Fruit fly (Drosophila melanogaster) whole organism, embryonic: ENCODE measurements around the gene GlyRS.

Experiments
- Adf1 ChIP-seq: fragments of 200-800 bp; sonication (Bioruptor generic); IDR thresholded peaks from 2 replicates; pipeline ENCODE4 v1.3.6; 2022; ENCODE audit warnings: missing biosample characterization, missing genetic modification characterization
- BEAF-32 ChIP-seq: fragments of 200-800 bp; sonication (Bioruptor generic); optimal IDR thresholded peaks from 3 replicates; lab custom pipeline; 2017; ENCODE audit warnings: missing biosample characterization, missing genetic modification characterization, mild to moderate bottlenecking, moderate library complexity, missing genetic modification reagents
- CG10209 ChIP-seq: fragments of 200-800 bp; sonication (Bioruptor generic); optimal IDR thresholded peaks from 3 replicates; lab custom pipeline; 2017; ENCODE audit warnings: missing biosample characterization, mild to moderate bottlenecking, missing genetic modification characterization, missing genetic modification reagents
- CG10321 ChIP-seq: fragments of 200-800 bp; sonication (Bioruptor generic); IDR thresholded peaks from 2 replicates; pipeline ENCODE4 v1.3.6; 2022; ENCODE audit warnings: missing biosample characterization, missing genetic modification characterization
- CG12236 ChIP-seq: fragments of 200-800 bp; sonication (Bioruptor generic); optimal IDR thresholded peaks from 2 replicates; lab custom pipeline; 2016; ENCODE audit warnings: missing biosample characterization, missing genetic modification characterization
- CG14710 ChIP-seq: fragments of 200-800 bp; sonication (Bioruptor generic); optimal IDR thresholded peaks from 3 replicates; lab custom pipeline; 2019; ENCODE audit warnings: missing biosample characterization, mild to moderate bottlenecking, missing genetic modification characterization, moderate library complexity
- CG14860 ChIP-seq: fragments of 200-800 bp; sonication (Bioruptor generic); IDR thresholded peaks from 3 replicates; pipeline ENCODE4 v1.3.6; 2022; ENCODE audit warnings: missing biosample characterization, missing genetic modification characterization; ENCODE audit not compliant: partially characterized antibody
- CG15011 ChIP-seq: fragments of 200-800 bp; sonication (Bioruptor generic); optimal IDR thresholded peaks from 3 replicates; lab custom pipeline; 2018; ENCODE audit warnings: missing biosample characterization, mild to moderate bottlenecking, missing genetic modification characterization
- CG18619 ChIP-seq: fragments of 200-800 bp; sonication (Bioruptor generic); optimal IDR thresholded peaks from 3 replicates; lab custom pipeline; 2017; ENCODE audit warnings: missing biosample characterization, mild to moderate bottlenecking, missing genetic modification characterization
- CG2678 ChIP-seq: fragments of 200-800 bp; sonication (Bioruptor generic); optimal IDR thresholded peaks from 3 replicates; lab custom pipeline; 2019; ENCODE audit warnings: missing biosample characterization, mild to moderate bottlenecking, missing genetic modification characterization, moderate library complexity
- CG33213 ChIP-seq: fragments of 200-800 bp; sonication (Bioruptor generic); optimal IDR thresholded peaks from 3 replicates; lab custom pipeline; 2016; ENCODE audit warnings: missing biosample characterization, missing genetic modification characterization
- CG3847 ChIP-seq: fragments of 200-800 bp; sonication (Bioruptor generic); IDR thresholded peaks from 2 replicates; pipeline ENCODE4 v1.3.6; 2022; ENCODE audit warnings: missing biosample characterization, missing genetic modification characterization
- CG43689 ChIP-seq: fragments of 200-800 bp; sonication (Bioruptor generic); IDR thresholded peaks from 2 replicates; pipeline ENCODE4 v1.3.6; 2022; ENCODE audit warnings: missing biosample characterization, missing genetic modification characterization
- CG4404 ChIP-seq: fragments of 200-800 bp; sonication (Bioruptor generic); IDR thresholded peaks from 2 replicates; pipeline ENCODE4 v1.3.6; 2022; ENCODE audit warnings: missing biosample characterization, missing genetic modification characterization
- CG5953 ChIP-seq: fragments of 200-800 bp; sonication (Bioruptor generic); IDR thresholded peaks from 2 replicates; pipeline ENCODE4 v1.3.6; 2022; ENCODE audit warnings: missing biosample characterization, missing genetic modification characterization
- CG6689 ChIP-seq: fragments of 200-800 bp; sonication (Bioruptor generic); IDR thresholded peaks from 2 replicates; pipeline ENCODE4 v1.3.6; 2022; ENCODE audit warnings: missing biosample characterization, missing genetic modification characterization
- CG6813 ChIP-seq: fragments of 200-800 bp; sonication (Bioruptor generic); optimal IDR thresholded peaks from 2 replicates; lab custom pipeline; 2017; ENCODE audit warnings: missing biosample characterization, missing genetic modification characterization, mild to moderate bottlenecking, moderate library complexity, missing genetic modification reagents
- CG6854 ChIP-seq: fragments of 200-800 bp; sonication (Bioruptor generic); optimal IDR thresholded peaks from 3 replicates; lab custom pipeline; 2017; ENCODE audit warnings: missing biosample characterization, mild to moderate bottlenecking, missing genetic modification characterization
- CG7556 ChIP-seq: fragments of 200-800 bp; sonication (Bioruptor generic); optimal IDR thresholded peaks from 2 replicates; lab custom pipeline; 2017; ENCODE audit warnings: missing biosample characterization, mild to moderate bottlenecking, missing genetic modification characterization
- CG8765 ChIP-seq: fragments of 200-800 bp; sonication (Bioruptor generic); IDR thresholded peaks from 2 replicates; pipeline ENCODE4 v1.3.6; 2022; ENCODE audit warnings: missing biosample characterization, missing genetic modification characterization
- CG9215 ChIP-seq: fragments of 200-800 bp; sonication (Bioruptor generic); IDR thresholded peaks from 2 replicates; pipeline ENCODE4 v1.3.6; 2022; ENCODE audit warnings: missing biosample characterization, missing genetic modification characterization
- CG9727 ChIP-seq: fragments of 200-800 bp; sonication (Bioruptor generic); optimal IDR thresholded peaks from 3 replicates; lab custom pipeline; 2017; ENCODE audit warnings: missing biosample characterization, mild to moderate bottlenecking, missing genetic modification characterization
- CG9817 ChIP-seq: fragments of 200-800 bp; sonication (Bioruptor generic); optimal IDR thresholded peaks from 2 replicates; lab custom pipeline; 2018; ENCODE audit warnings: missing biosample characterization, mild to moderate bottlenecking, missing genetic modification characterization, moderate library complexity
- D19A ChIP-seq: fragments of 200-800 bp; optimal IDR thresholded peaks from 3 replicates; lab custom pipeline; 2019; ENCODE audit warnings: missing biosample characterization, mild to moderate bottlenecking, missing genetic modification characterization, moderate library complexity
- E2f1 ChIP-seq: fragments of 200-800 bp; sonication (Bioruptor generic); IDR thresholded peaks from 2 replicates; pipeline ENCODE4 v1.3.6; 2022; ENCODE audit warnings: missing biosample characterization, missing genetic modification characterization
- Fer3 ChIP-seq: fragments of 200-800 bp; sonication (Bioruptor generic); optimal IDR thresholded peaks from 2 replicates; lab custom pipeline; 2018; ENCODE audit warnings: missing biosample characterization, mild to moderate bottlenecking, missing genetic modification characterization, moderate library complexity
- Lhr ChIP-seq: fragments of 200-800 bp; sonication (Bioruptor generic); optimal IDR thresholded peaks from 3 replicates; lab custom pipeline; 2017; ENCODE audit warnings: mild to moderate bottlenecking, missing biosample characterization, missing genetic modification reagents, missing genetic modification characterization
- Mad ChIP-seq: fragments of 200-800 bp; sonication (Bioruptor generic); optimal IDR thresholded peaks from 2 replicates; lab custom pipeline; 2016; ENCODE audit warnings: missing biosample characterization, missing genetic modification characterization
- NC2α ChIP-seq: fragments of 200-800 bp; sonication (Bioruptor generic); optimal IDR thresholded peaks from 2 replicates; lab custom pipeline; 2016; ENCODE audit warnings: missing biosample characterization, missing genetic modification characterization
- Rfx ChIP-seq: fragments of 200-800 bp; sonication (Bioruptor generic); IDR thresholded peaks from 2 replicates; pipeline ENCODE4 v1.3.6; 2022; ENCODE audit warnings: missing biosample characterization, missing genetic modification characterization
- ci ChIP-seq: fragments of 200-800 bp; sonication (Bioruptor generic); IDR thresholded peaks from 3 replicates; pipeline ENCODE4 v1.3.6; 2022; ENCODE audit warnings: missing biosample characterization, missing genetic modification characterization
- ftz-f1 ChIP-seq: fragments of 200-800 bp; sonication (Bioruptor generic); optimal IDR thresholded peaks from 2 replicates; lab custom pipeline; 2016; ENCODE audit warnings: missing biosample characterization, missing genetic modification characterization
- fu2 ChIP-seq: fragments of 200-800 bp; sonication (Bioruptor generic); optimal IDR thresholded peaks from 2 replicates; lab custom pipeline; 2016; ENCODE audit warnings: missing biosample characterization, missing genetic modification characterization
- odd ChIP-seq: fragments of 200-800 bp; sonication (Bioruptor generic); optimal IDR thresholded peaks from 2 replicates; lab custom pipeline; 2017; ENCODE audit warnings: missing biosample characterization, mild to moderate bottlenecking, missing genetic modification characterization
- pb ChIP-seq: fragments of 200-800 bp; sonication (Bioruptor generic); optimal IDR thresholded peaks from 3 replicates; lab custom pipeline; 2016; ENCODE audit warnings: missing biosample characterization, missing genetic modification characterization
- pho ChIP-seq: fragments of 200-800 bp; sonication (Bioruptor generic); optimal IDR thresholded peaks from 2 replicates; lab custom pipeline; 2016; ENCODE audit warnings: missing biosample characterization, missing genetic modification characterization
- pum ChIP-seq: fragments of 200-800 bp; sonication (Bioruptor generic); optimal IDR thresholded peaks from 2 replicates; lab custom pipeline; 2016; ENCODE audit warnings: missing biosample characterization, missing genetic modification characterization
- sc ChIP-seq, 3 experiments: fragments of >200 bp in 2 of 3; fragments of 200-800 bp in 1 of 3; sonication (Bioruptor generic) in 1 of 3; optimal IDR thresholded peaks; 2 replicates in 2 of 3; 3 replicates in 1 of 3; lab custom pipeline; 2017; ENCODE audit warnings: mild to moderate bottlenecking in 1 of 3, missing biosample characterization in 1 of 3, missing genetic modification characterization in 1 of 3, missing genetic modification reagents in 1 of 3
- tio ChIP-seq: fragments of 200-800 bp; sonication (Bioruptor generic); optimal IDR thresholded peaks from 2 replicates; lab custom pipeline; 2017; ENCODE audit warnings: missing biosample characterization, missing genetic modification characterization, inconsistent platforms
- toy ChIP-seq: fragments of 200-800 bp; sonication (Bioruptor generic); IDR thresholded peaks from 2 replicates; pipeline ENCODE4 v1.3.6; 2022; ENCODE audit warnings: missing biosample characterization, missing genetic modification characterization
- tx ChIP-seq: fragments of 200-800 bp; sonication (Bioruptor generic); optimal IDR thresholded peaks from 2 replicates; lab custom pipeline; 2016; ENCODE audit warnings: missing biosample characterization, missing genetic modification characterization
- wek ChIP-seq: fragments of 200-800 bp; sonication (Bioruptor generic); optimal IDR thresholded peaks from 3 replicates; lab custom pipeline; 2018; ENCODE audit warnings: missing biosample characterization, mild to moderate bottlenecking, missing genetic modification characterization, moderate library complexity
- zf30C ChIP-seq: fragments of 200-800 bp; sonication (Bioruptor generic); optimal IDR thresholded peaks from 3 replicates; lab custom pipeline; 2018; ENCODE audit warnings: missing biosample characterization, mild to moderate bottlenecking, missing genetic modification characterization
- zfh2 ChIP-seq: fragments of 200-800 bp; sonication (Bioruptor generic); optimal IDR thresholded peaks from 2 replicates; lab custom pipeline; 2016; ENCODE audit warnings: missing biosample characterization, missing genetic modification characterization

GlyRS gene

DNA sequence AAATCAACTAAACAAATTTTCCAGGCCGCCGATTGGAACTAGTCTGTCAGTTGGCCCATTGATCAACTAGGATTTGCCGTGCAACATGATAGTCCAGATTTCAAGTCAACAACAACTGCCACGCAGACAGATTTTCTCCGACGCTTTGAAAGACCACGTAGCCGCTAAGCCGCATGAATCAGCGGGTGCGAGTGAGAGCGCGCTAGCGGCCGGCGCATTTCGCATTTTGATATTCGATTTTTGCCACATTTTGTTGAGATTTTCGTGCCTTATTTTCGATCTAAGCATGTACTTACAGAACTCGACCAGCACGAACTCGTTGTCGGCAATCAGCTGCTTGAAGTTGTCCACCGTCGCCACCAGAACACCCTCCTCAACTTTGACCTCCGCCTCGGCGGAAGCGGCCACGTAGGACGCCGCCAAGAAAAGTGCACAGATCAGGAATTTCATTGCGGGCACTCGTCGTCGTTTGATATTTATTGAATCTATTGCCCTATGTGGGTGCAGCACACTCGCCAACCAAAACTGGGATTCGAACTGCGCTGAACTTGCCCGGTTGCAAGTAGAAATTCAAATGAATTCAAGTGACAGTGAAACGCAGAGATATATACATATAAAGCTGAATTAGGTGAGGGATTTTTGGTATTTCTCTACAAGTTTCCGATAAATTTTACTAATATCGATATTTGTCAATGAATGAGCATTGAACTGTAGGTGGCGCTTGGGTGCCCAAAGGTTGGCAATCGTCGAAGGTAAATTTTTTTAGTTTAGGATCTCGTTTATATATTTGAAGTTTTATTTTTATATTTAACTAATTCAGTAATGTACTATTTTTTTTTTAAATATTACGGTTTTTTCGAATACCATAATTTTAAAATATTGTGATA, 47.3 kb downstream of the GlyRS start, which contains the start of gene Pdi (continued):
- TF ChIP-seq CG14710 (tag; lab: Kevin White, UChicago) (peak; percentile 59), CG6689 (no peak), tio (GFP tag; lab: Kevin White, UChicago) (no peak), Mad (GFP tag; lab: Kevin White, UChicago) (peak; percentile 57), CG12236 (GFP tag; lab: Kevin White, UChicago) (no peak), NC2α (peak; percentile 75), CG7556 (GFP tag; lab: Kevin White, UChicago) (no peak), E2f1 (GFP tag; lab: Robert Waterston, UW) (no peak), CG8765 (GFP tag; lab: Robert Waterston, UW) (no peak), pho (GFP tag; lab: Kevin White, UChicago) (peak; percentile 18), CG2678 (tag; lab: Kevin White, UChicago) (peak; percentile 21), CG15011 (GFP tag; lab: Kevin White, UChicago) (no peak), CG5953 (GFP tag; lab: Robert Waterston, UW) (no peak), sc (optimal IDR thresholded peaks at IDR 0.05; lab: Kevin White, UChicago) (no peak), sc (GFP tag; optimal IDR thresholded peaks at IDR 0.05; lab: Kevin White, UChicago) (no peak), Rfx (peak; percentile 59), CG6813 (GFP tag; lab: Kevin White, UChicago) (no peak), zf30C (GFP tag; lab: Kevin White, UChicago) (no peak), CG9817 (no peak), pb (GFP tag; lab: Kevin White, UChicago) (no peak), pum (GFP tag; lab: Kevin White, UChicago) (no peak), CG9215 (no peak), CG18619 (GFP tag; lab: Kevin White, UChicago) (no peak), fu2 (GFP tag; lab: Kevin White, UChicago) (no peak), CG14860 (GFP tag; lab: Robert Waterston, UW) (no peak), odd (GFP tag; lab: Kevin White, UChicago) (no peak), zfh2 (GFP tag; lab: Kevin White, UChicago) (no peak), CG3847 (GFP tag; lab: Robert Waterston, UW) (no peak), CG10321 (GFP tag; lab: Robert Waterston, UW) (no peak), D19A (peak; percentile 45), ftz-f1 (peak; percentile 28), CG9727 (GFP tag; lab: Kevin White, UChicago) (peak; percentile 40), Fer3 (tag; lab: Kevin White, UChicago) (peak; percentile 26), toy (GFP tag; lab: Robert Waterston, UW) (no peak), Adf1 (GFP tag; lab: Robert Waterston, UW) (0 out of 2 replicates have a peak, but pooled peaks have one; percentile 7), CG10209 (GFP tag; lab: Kevin White, UChicago) (no peak), wek (GFP tag; lab: Kevin White, UChicago) (peak; percentile 59), tx (GFP tag; lab: Kevin White, UChicago) (peak; percentile 19), ci (GFP tag; lab: Robert Waterston, UW) (peak; percentile 68; the same call in 1 of the 3 replicates), CG33213 (GFP tag; lab: Kevin White, UChicago) (peak; percentile 69), CG6854 (GFP tag; lab: Kevin White, UChicago) (no peak), CG43689 (GFP tag; lab: Robert Waterston, UW) (no peak), CG4404 (no peak), Lhr (GFP tag; lab: Kevin White, UChicago) (peak; percentile 72), BEAF-32 (peak; percentile 85)
